Worm (Caenorhabditis elegans): ENCODE results near the gene tsen-54.

DNA sequence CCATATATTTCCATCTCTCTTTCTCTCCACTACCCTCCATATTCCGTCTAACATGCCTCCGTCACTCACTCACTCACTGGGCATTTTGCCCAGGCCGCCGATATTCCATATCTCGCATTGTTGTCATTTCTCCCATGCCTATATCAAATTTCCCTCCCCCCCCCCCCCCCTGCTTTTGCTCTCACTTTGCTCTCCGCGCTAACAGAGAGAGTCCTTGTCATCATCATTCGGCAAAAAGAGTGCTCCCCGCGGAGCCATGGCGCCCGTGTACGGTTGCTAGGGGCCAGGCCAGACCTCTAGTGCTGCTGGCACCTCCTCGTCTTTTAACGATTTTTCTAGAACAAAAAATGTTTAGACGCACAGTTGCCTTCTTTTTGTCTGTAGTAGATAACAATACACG, 42.7 kb upstream of the tsen-54 start:
- TF ChIP-seq sea-1 (GFP tag; conservative IDR thresholded peaks at IDR 0.05), result no peak
- no peak for TF ChIP-seq ama-1 (optimal IDR thresholded peaks at IDR 0.05)
- TF ChIP-seq B0310.2 (tag; optimal IDR thresholded peaks at IDR 0.05), result no peak

All from whole organism, early embryonic.